Worm (Caenorhabditis elegans) whole organism, L1 larva: ENCODE measurements around the gene Y66D12A.24.

Experiments used
- F16B12.6 ChIP-seq: fragments of 150-350 bp; optimal IDR thresholded peaks from 2 replicates; lab custom pipeline; 2014; ENCODE audit warnings: missing biosample characterization, missing genetic modification characterization
- aly-2 ChIP-seq: fragments of 150-350 bp; optimal IDR thresholded peaks from 2 replicates; lab custom pipeline; 2014; ENCODE audit warnings: missing biosample characterization, missing genetic modification characterization
- ceh-82 ChIP-seq, 3 experiments: fragments of 150-350 bp in 1 of 3; sonication (generic microtip) in 2 of 3; optimal IDR thresholded peaks; 2 replicates each; lab custom pipeline; 2014 to 2017; ENCODE audit warnings: missing biosample characterization in 3 of 3, missing genetic modification characterization in 3 of 3
- lin-13 ChIP-seq: fragments of 150-350 bp; optimal IDR thresholded peaks from 2 replicates; lab custom pipeline; 2014; ENCODE audit warnings: missing biosample characterization, missing genetic modification reagents, missing genetic modification characterization
- lin-15B ChIP-seq: fragments of 150-350 bp; sonication (generic microtip); optimal IDR thresholded peaks from 3 replicates; lab custom pipeline; 2014; ENCODE audit warnings: missing biosample characterization, missing genetic modification characterization
- nhr-11 ChIP-seq: fragments of 150-350 bp; optimal IDR thresholded peaks from 2 replicates; lab custom pipeline; 2014; ENCODE audit warnings: missing biosample characterization, missing genetic modification characterization
- nhr-237 ChIP-seq: fragments of 150-350 bp; optimal IDR thresholded peaks from 2 replicates; lab custom pipeline; 2014; ENCODE audit warnings: missing biosample characterization, missing genetic modification characterization
- nhr-28 ChIP-seq: fragments of 150-350 bp; optimal IDR thresholded peaks from 2 replicates; lab custom pipeline; 2014; ENCODE audit warnings: missing biosample characterization, missing genetic modification characterization
- nhr-47 ChIP-seq: sonication (generic microtip); optimal IDR thresholded peaks from 2 replicates; lab custom pipeline; 2016; ENCODE audit warnings: mild to moderate bottlenecking, missing genetic modification characterization, moderate library complexity, missing compliant biosample characterization
- pag-3 ChIP-seq: sonication (generic microtip); optimal IDR thresholded peaks from 2 replicates; lab custom pipeline; 2017; ENCODE audit warnings: missing genetic modification characterization, mild to moderate bottlenecking, missing compliant biosample characterization, antibody characterized with exemption, borderline replicate concordance; ENCODE audit not compliant: insufficient read depth
- pqm-1 ChIP-seq: sonication (generic microtip); optimal IDR thresholded peaks from 3 replicates; lab custom pipeline; 2017; ENCODE audit warnings: missing biosample characterization, missing genetic modification characterization
- unc-62 ChIP-seq: fragments of 150-350 bp; optimal IDR thresholded peaks from 2 replicates; lab custom pipeline; 2014; ENCODE audit warnings: missing biosample characterization, missing genetic modification reagents, missing genetic modification characterization
- vab-15 ChIP-seq: sonication (generic microtip); optimal IDR thresholded peaks from 2 replicates; lab custom pipeline; 2017; ENCODE audit warnings: missing genotype, mild to moderate bottlenecking, missing genetic modification characterization, missing compliant biosample characterization
- ztf-4 ChIP-seq: fragments of 150-350 bp; optimal IDR thresholded peaks from 2 replicates; lab custom pipeline; 2014; ENCODE audit warnings: missing biosample characterization, missing genetic modification characterization

ce11 chrIII:11492489-11492888 is 4.2 kb upstream of the Y66D12A.24 start:
- TF ChIP-seq pag-3 (tag; lab: Kevin White, UChicago) = no peak
- no peak for TF ChIP-seq nhr-11 (tag; lab: Kevin White, UChicago)
- TF ChIP-seq lin-15B (tag; lab: Kevin White, UChicago) = no peak
- no peak for TF ChIP-seq lin-13 (GFP tag; lab: Kevin White, UChicago)
- no peak for TF ChIP-seq nhr-28
- no peak for TF ChIP-seq unc-62 (GFP tag; lab: Kevin White, UChicago)
- TF ChIP-seq aly-2 (tag; lab: Kevin White, UChicago) = no peak
- TF ChIP-seq nhr-237 (tag; lab: Kevin White, UChicago) = no peak
- TF ChIP-seq pqm-1 = no peak
- no peak for TF ChIP-seq ztf-4 (tag; lab: Kevin White, UChicago)
- TF ChIP-seq ceh-82 (tag; optimal IDR thresholded peaks at IDR 0.05; lab: Kevin White, UChicago) = no peak
- no peak for TF ChIP-seq F16B12.6 (tag; lab: Kevin White, UChicago)
- TF ChIP-seq nhr-47 (tag; lab: Kevin White, UChicago) = no peak
- TF ChIP-seq vab-15 = no peak
